Fruit fly (Drosophila melanogaster) whole organism, wandering third instar larva: ENCODE results near the gene CG4119.
A peak's percentile ranks its signal among the peaks of the same experiment; 100 is the strongest.

Experiments
- Abd-B ChIP-seq: fragments of >200 bp; optimal IDR thresholded peaks from 2 replicates; lab custom pipeline; 2017; ENCODE audit warnings: missing biosample characterization, missing genetic modification characterization
- CG32264 ChIP-seq: fragments of 200-800 bp; sonication (Bioruptor generic); optimal IDR thresholded peaks from 2 replicates; lab custom pipeline; 2016; ENCODE audit warnings: missing biosample characterization, missing genetic modification characterization
- CG9705 ChIP-seq: fragments of 200-800 bp; sonication (Bioruptor generic); optimal IDR thresholded peaks from 2 replicates; lab custom pipeline; 2018; ENCODE audit warnings: missing biosample characterization, mild to moderate bottlenecking, missing genetic modification characterization
- Dfd ChIP-seq: fragments of >200 bp; optimal IDR thresholded peaks from 2 replicates; lab custom pipeline; 2017; ENCODE audit warnings: missing biosample characterization, missing genetic modification characterization
- Dif ChIP-seq: fragments of 200-275, 200-300 bp; sonication (Bioruptor generic); optimal IDR thresholded peaks from 2 replicates; lab custom pipeline; 2018; ENCODE audit warnings: missing biosample characterization, missing genetic modification characterization; ENCODE audit not compliant: partially characterized antibody
- GATAd ChIP-seq: sonication (Bioruptor generic); optimal IDR thresholded peaks from 2 replicates; lab custom pipeline; 2016; ENCODE audit warnings: missing biosample characterization, missing genetic modification characterization
- HLH106 ChIP-seq: fragments of 200-800 bp; optimal IDR thresholded peaks from 3 replicates; lab custom pipeline; 2019; ENCODE audit warnings: missing biosample characterization, mild to moderate bottlenecking, missing genetic modification characterization, moderate library complexity
- Hnf4 ChIP-seq: fragments of 200-800 bp; sonication (Bioruptor generic); optimal IDR thresholded peaks from 2 replicates; lab custom pipeline; 2016; ENCODE audit warnings: missing biosample characterization, mild to moderate bottlenecking, missing genetic modification characterization
- Hr78 ChIP-seq: fragments of >200 bp; optimal IDR thresholded peaks from 2 replicates; lab custom pipeline; 2017; ENCODE audit warnings: missing biosample characterization, missing genetic modification characterization
- Hr83 ChIP-seq: fragments of 200-300 bp; sonication (Bioruptor generic); optimal IDR thresholded peaks from 2 replicates; lab custom pipeline; 2016; ENCODE audit warnings: missing biosample characterization, mild to moderate bottlenecking, missing genetic modification characterization, moderate library complexity; ENCODE audit not compliant: poor library complexity, severe bottlenecking
- Jra ChIP-seq: sonication (Bioruptor generic); optimal IDR thresholded peaks from 2 replicates; lab custom pipeline; 2016; ENCODE audit warnings: missing biosample characterization, missing genetic modification characterization
- Mio ChIP-seq: sonication (Bioruptor generic); optimal IDR thresholded peaks from 2 replicates; lab custom pipeline; 2016; ENCODE audit warnings: missing biosample characterization, missing genetic modification characterization
- Myc ChIP-seq: fragments of >200 bp; optimal IDR thresholded peaks from 2 replicates; lab custom pipeline; 2017
- N ChIP-seq: fragments of >200 bp; optimal IDR thresholded peaks from 2 replicates; lab custom pipeline; 2018; ENCODE audit warnings: missing biosample characterization, missing external identifiers, missing genetic modification characterization
- OdsH ChIP-seq: fragments of 200-800 bp; sonication (Bioruptor generic); optimal IDR thresholded peaks from 2 replicates; lab custom pipeline; 2016; ENCODE audit warnings: missing biosample characterization, mild to moderate bottlenecking, missing genetic modification characterization
- Rel ChIP-seq, 2 experiments: fragments of 200-800 bp; sonication (Bioruptor generic) in 1 of 2; optimal IDR thresholded peaks; 2 replicates in 1 of 2; 3 replicates in 1 of 2; lab custom pipeline; 2016 to 2019; ENCODE audit warnings: mild to moderate bottlenecking in 2 of 2, missing biosample characterization in 2 of 2, missing genetic modification characterization in 2 of 2, moderate library complexity in 1 of 2
- Sp1 ChIP-seq: fragments of 200-800 bp; sonication (Bioruptor generic); optimal IDR thresholded peaks from 3 replicates; lab custom pipeline; 2019; ENCODE audit warnings: missing biosample characterization, mild to moderate bottlenecking, missing genetic modification characterization, moderate library complexity
- Vsx2 ChIP-seq: fragments of 200-300, 225-300 bp; sonication (Bioruptor generic); optimal IDR thresholded peaks from 2 replicates; lab custom pipeline; 2018; ENCODE audit warnings: missing biosample characterization, missing genetic modification characterization; ENCODE audit not compliant: partially characterized antibody
- br ChIP-seq: fragments of 200-800 bp; sonication (Bioruptor generic); optimal IDR thresholded peaks from 2 replicates; lab custom pipeline; 2016; ENCODE audit warnings: missing biosample characterization, missing genetic modification characterization
- brk ChIP-seq: fragments of 200-800 bp; sonication (Bioruptor generic); optimal IDR thresholded peaks from 2 replicates; lab custom pipeline; 2016; ENCODE audit warnings: missing biosample characterization, mild to moderate bottlenecking, missing genetic modification characterization
- dl ChIP-seq, 2 experiments: fragments of 175-275, 200-275 bp in 1 of 2; fragments of 200-275 bp in 1 of 2; sonication (Bioruptor generic); optimal IDR thresholded peaks; lab custom pipeline; 2018; ENCODE audit warnings: mild to moderate bottlenecking in 2 of 2, missing biosample characterization in 2 of 2, missing genetic modification characterization in 2 of 2, moderate library complexity in 2 of 2; ENCODE audit not compliant: partially characterized antibody in 2 of 2, insufficient read depth in 1 of 2
- dmrt93B ChIP-seq: fragments of 200-800 bp; sonication (Bioruptor generic); optimal IDR thresholded peaks from 2 replicates; lab custom pipeline; 2018; ENCODE audit warnings: missing biosample characterization, mild to moderate bottlenecking, missing genetic modification characterization
- dsf ChIP-seq: sonication (Bioruptor generic); optimal IDR thresholded peaks from 2 replicates; lab custom pipeline; 2016; ENCODE audit warnings: missing biosample characterization, missing genetic modification characterization, borderline replicate concordance
- ey ChIP-seq: fragments of 200-800 bp; sonication (Bioruptor generic); optimal IDR thresholded peaks from 2 replicates; lab custom pipeline; 2016; ENCODE audit warnings: missing biosample characterization, missing genetic modification characterization
- foxo ChIP-seq, 2 experiments: fragments of 200-800 bp; sonication (Bioruptor generic); optimal IDR thresholded peaks; 2 replicates in 1 of 2; 3 replicates in 1 of 2; lab custom pipeline; 2016 to 2017; ENCODE audit warnings: missing biosample characterization in 2 of 2, missing genetic modification characterization in 2 of 2
- fru ChIP-seq: fragments of 200-800 bp; sonication (Bioruptor generic); optimal IDR thresholded peaks from 3 replicates; lab custom pipeline; 2016; ENCODE audit warnings: missing biosample characterization, mild to moderate bottlenecking, missing genetic modification characterization
- h ChIP-seq: fragments of 200-800 bp; sonication (Bioruptor generic); optimal IDR thresholded peaks from 3 replicates; lab custom pipeline; 2016; ENCODE audit warnings: missing biosample characterization, mild to moderate bottlenecking, missing genetic modification characterization
- jim ChIP-seq: fragments of 175-275, 200-325 bp; sonication (Bioruptor generic); optimal IDR thresholded peaks from 2 replicates; lab custom pipeline; 2016; ENCODE audit warnings: missing biosample characterization, mild to moderate bottlenecking, missing genetic modification characterization
- lola ChIP-seq: fragments of >200 bp; optimal IDR thresholded peaks from 2 replicates; lab custom pipeline; 2017; ENCODE audit warnings: missing biosample characterization, missing genetic modification characterization
- pan ChIP-seq: fragments of >200 bp; optimal IDR thresholded peaks from 2 replicates; lab custom pipeline; 2017
- psq ChIP-seq: fragments of 200-800 bp; sonication (Bioruptor generic); optimal IDR thresholded peaks from 3 replicates; lab custom pipeline; 2017; ENCODE audit warnings: missing biosample characterization, mild to moderate bottlenecking, missing genetic modification characterization, moderate library complexity
- rgr ChIP-seq: fragments of 200-800 bp; sonication (Bioruptor generic); optimal IDR thresholded peaks from 3 replicates; lab custom pipeline; 2016; ENCODE audit warnings: missing biosample characterization, mild to moderate bottlenecking, missing genetic modification characterization
- sage ChIP-seq: fragments of 200-800 bp; sonication (Bioruptor generic); optimal IDR thresholded peaks from 2 replicates; lab custom pipeline; 2016; ENCODE audit warnings: missing biosample characterization, mild to moderate bottlenecking, missing genetic modification characterization
- sv ChIP-seq: fragments of 200-800 bp; sonication (Bioruptor generic); optimal IDR thresholded peaks from 3 replicates; lab custom pipeline; 2016; ENCODE audit warnings: missing biosample characterization, missing genetic modification characterization
- tai ChIP-seq: sonication (Bioruptor generic); optimal IDR thresholded peaks from 2 replicates; lab custom pipeline; 2016; ENCODE audit warnings: missing biosample characterization, missing genetic modification characterization
- usp ChIP-seq: fragments of >200 bp; optimal IDR thresholded peaks from 2 replicates; lab custom pipeline; 2017; ENCODE audit warnings: missing biosample characterization, missing genetic modification characterization
- woc ChIP-seq: sonication (Bioruptor generic); optimal IDR thresholded peaks from 2 replicates; lab custom pipeline; 2016; ENCODE audit warnings: missing biosample characterization, mild to moderate bottlenecking, missing genetic modification characterization

CG4119 gene

DNA sequence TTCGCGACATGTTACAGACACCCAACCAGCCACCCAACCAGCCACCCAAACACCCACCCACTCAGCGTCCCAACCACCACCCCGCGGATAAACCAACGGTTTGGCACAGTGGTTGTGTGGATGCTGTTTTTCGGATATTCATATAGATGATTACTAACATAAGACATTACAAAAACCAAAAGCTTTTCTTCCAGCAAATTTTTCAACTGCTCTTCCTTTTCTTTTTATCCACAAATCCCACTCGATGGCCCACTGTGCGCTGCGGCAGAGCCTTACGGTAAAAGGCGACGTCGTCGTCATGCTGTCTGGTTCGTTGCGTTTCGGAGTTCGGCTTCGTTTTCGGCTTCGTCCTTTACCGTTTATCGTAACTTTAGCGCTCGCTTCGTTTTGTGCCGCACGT is 27.3 kb upstream of the CG4119 start (continued):
- peak in 1 of 2 experiments; percentile 32 for TF ChIP-seq foxo (GFP tag; optimal IDR thresholded peaks at IDR 0.05; lab: Kevin White, UChicago)
- no peak for TF ChIP-seq Dfd (GFP tag; lab: Kevin White, UChicago)

DNA sequence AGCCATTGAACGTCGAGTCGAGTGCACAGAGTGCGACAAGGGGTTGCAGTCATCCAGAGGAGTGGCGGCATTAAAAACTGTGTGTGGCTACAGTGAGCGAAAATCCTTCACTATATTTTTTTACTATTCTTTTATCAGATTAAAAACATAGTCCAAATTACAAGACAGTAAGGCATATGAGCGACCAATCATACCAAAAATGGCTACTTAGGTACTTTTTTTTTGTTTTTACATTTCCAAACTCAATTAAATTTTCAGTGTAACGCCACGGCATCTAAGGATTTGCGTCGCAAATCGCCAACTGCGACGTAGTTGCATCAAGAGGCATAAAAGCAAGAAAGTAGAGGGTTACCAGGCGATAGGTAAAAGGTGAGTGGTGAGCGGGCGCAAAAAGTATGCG is 26.8 kb upstream of the CG4119 start:
- TF ChIP-seq dmrt93B (GFP tag; lab: Kevin White, UChicago) (no peak), CG32264 (GFP tag; lab: Kevin White, UChicago) (no peak), Sp1 (peak; percentile 26), fru (peak; percentile 62), Mio (no peak), usp (GFP tag; lab: Kevin White, UChicago) (no peak), sage (no peak), ey (GFP tag; lab: Kevin White, UChicago) (peak; percentile 30), br (GFP tag; lab: Kevin White, UChicago) (peak; percentile 20), h (GFP tag; lab: Kevin White, UChicago) (peak; percentile 44), foxo (GFP tag; optimal IDR thresholded peaks at IDR 0.05; lab: Kevin White, UChicago) (peak in 1 of 2 experiments; percentile 49), psq (peak; percentile 42), rgr (GFP tag; lab: Kevin White, UChicago) (peak; percentile 10)

DNA sequence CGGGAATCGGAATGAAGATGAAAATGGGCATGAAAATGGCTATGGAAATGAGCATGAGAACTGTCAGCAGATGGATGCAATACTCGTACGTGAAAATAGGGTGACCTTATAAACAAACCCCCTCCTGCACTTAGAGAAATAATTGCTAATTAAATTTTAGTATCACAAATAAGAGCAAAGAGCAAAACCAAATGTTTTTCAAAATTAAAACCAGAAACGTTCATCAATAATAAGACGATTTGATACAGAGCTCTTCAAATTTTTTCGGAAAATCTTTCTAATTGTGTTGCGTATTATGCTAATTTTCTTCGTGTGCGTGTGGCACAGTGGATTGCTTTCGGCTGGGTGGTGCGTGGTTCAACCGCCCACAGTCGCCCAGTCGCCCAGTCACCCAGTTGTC is 19.6 kb upstream of the CG4119 start:
- TF ChIP-seq rgr (GFP tag; lab: Kevin White, UChicago) (peak; percentile 8), dsf (GFP tag; lab: Kevin White, UChicago) (no peak), usp (GFP tag; lab: Kevin White, UChicago) (no peak), Mio (no peak), woc (GFP tag; lab: Kevin White, UChicago) (no peak), Myc (lab: Kevin White, UChicago) (no peak), psq (no peak), Abd-B (GFP tag; lab: Kevin White, UChicago) (no peak), jim (GFP tag; lab: Kevin White, UChicago) (no peak), CG32264 (GFP tag; lab: Kevin White, UChicago) (no peak), brk (GFP tag; lab: Kevin White, UChicago) (no peak), lola (GFP tag; lab: Kevin White, UChicago) (no peak), foxo (GFP tag; optimal IDR thresholded peaks at IDR 0.05; lab: Kevin White, UChicago) (peak in 1 of 2 experiments; percentile 33), fru (peak; percentile 44), br (GFP tag; lab: Kevin White, UChicago) (peak; percentile 4), tai (no peak), HLH106 (tag; lab: Kevin White, UChicago) (peak; percentile 2), ey (GFP tag; lab: Kevin White, UChicago) (peak; percentile 22), pan (lab: Kevin White, UChicago) (no peak), h (GFP tag; lab: Kevin White, UChicago) (peak; percentile 28), Jra (no peak), Hnf4 (GFP tag; lab: Kevin White, UChicago) (no peak), dl (GFP tag; optimal IDR thresholded peaks at IDR 0.05; lab: Kevin White, UChicago; ENCODE audit: insufficient read depth in 1 of 2, partially characterized antibody in 2 of 2) (no peak), Sp1 (peak; percentile 9), OdsH (GFP tag; lab: Kevin White, UChicago) (no peak)

dm6 chrX:5648437-5648959 is 17.4 kb upstream of the CG4119 start, which contains the start of gene OtopLa:
TSS of gene OtopLa (minus strand) at chrX:5648487.
- TF ChIP-seq CG9705 (GFP tag; lab: Kevin White, UChicago) (peak; percentile 6), Sp1 (peak; percentile 60), rgr (GFP tag; lab: Kevin White, UChicago) (peak; percentile 59), Vsx2 (GFP tag; lab: Kevin White, UChicago) (no peak), Dfd (GFP tag; lab: Kevin White, UChicago) (no peak), sage (no peak), dl (GFP tag; optimal IDR thresholded peaks at IDR 0.05; lab: Kevin White, UChicago; ENCODE audit: insufficient read depth in 1 of 2, partially characterized antibody in 2 of 2) (no peak), tai (no peak), jim (GFP tag; lab: Kevin White, UChicago) (no peak), HLH106 (tag; lab: Kevin White, UChicago) (peak; percentile 64), psq (peak; percentile 52), Mio (no peak), Abd-B (GFP tag; lab: Kevin White, UChicago) (no peak), Rel (GFP tag; optimal IDR thresholded peaks at IDR 0.05; lab: Kevin White, UChicago) (no peak), Rel (tag; optimal IDR thresholded peaks at IDR 0.05; lab: Kevin White, UChicago) (peak; percentile 18), lola (GFP tag; lab: Kevin White, UChicago) (no peak), brk (GFP tag; lab: Kevin White, UChicago) (peak; percentile 4), foxo (GFP tag; optimal IDR thresholded peaks at IDR 0.05; lab: Kevin White, UChicago) (peak in 1 of 2 experiments; percentile 81), woc (GFP tag; lab: Kevin White, UChicago) (peak; percentile 22), pan (lab: Kevin White, UChicago) (no peak), Hnf4 (GFP tag; lab: Kevin White, UChicago) (peak; percentile 53), usp (GFP tag; lab: Kevin White, UChicago) (no peak), ey (GFP tag; lab: Kevin White, UChicago) (peak; percentile 72), Myc (lab: Kevin White, UChicago) (no peak), dsf (GFP tag; lab: Kevin White, UChicago) (no peak), OdsH (GFP tag; lab: Kevin White, UChicago) (peak; percentile 61), GATAd (GFP tag; lab: Kevin White, UChicago) (no peak), h (GFP tag; lab: Kevin White, UChicago) (peak; percentile 72), Hr83 (GFP tag; lab: Kevin White, UChicago) (no peak), fru (peak; percentile 78), br (GFP tag; lab: Kevin White, UChicago) (peak; percentile 63), dmrt93B (GFP tag; lab: Kevin White, UChicago) (peak; percentile 25), Dif (GFP tag; lab: Kevin White, UChicago) (no peak), N (GFP tag; lab: Kevin White, UChicago) (no peak), sv (peak; percentile 62), CG32264 (GFP tag; lab: Kevin White, UChicago) (peak; percentile 30), Hr78 (GFP tag; lab: Kevin White, UChicago) (no peak)
